Fruit fly (Drosophila melanogaster) S2 (cell line): Measurements from ENCODE around the gene CG18088.

Source experiments
- CG8478 ChIP-seq: fragments of >200 bp; optimal IDR thresholded peaks from 2 replicates; lab custom pipeline; 2018
- CTCF ChIP-seq, 2 experiments: fragments of >200 bp; optimal IDR thresholded peaks; 2 replicates each; lab custom pipeline; 2018

- no peak for TF ChIP-seq CTCF (optimal IDR thresholded peaks at IDR 0.05; lab: Kevin White, UChicago)
- TF ChIP-seq CG8478 (lab: Kevin White, UChicago), result no peak
These were observed 26.5 kb downstream of the CG18088 start, which contains the start of gene CG17906 for dm6 chr2L:8993650-8994441.
